Worm (Caenorhabditis elegans) whole organism, young adult: ENCODE results near the gene jip-1.

ENCODE experiments used
- F49E8.2 ChIP-seq: sonication (generic microtip); optimal IDR thresholded peaks from 3 replicates; lab custom pipeline; 2017; ENCODE audit warnings: missing genetic modification characterization, mild to moderate bottlenecking, missing compliant biosample characterization, antibody characterized with exemption, moderate library complexity; ENCODE audit not compliant: insufficient read depth
- ceh-100 ChIP-seq: fragments of 200-800 bp; sonication (Bioruptor generic); IDR thresholded peaks from 2 replicates; pipeline ENCODE4 v1.3.6; 2022; ENCODE audit warnings: missing genetic modification reagents, missing genetic modification characterization, missing compliant biosample characterization
- chd-7 ChIP-seq: sonication (generic microtip); optimal IDR thresholded peaks from 2 replicates; lab custom pipeline; 2016; ENCODE audit warnings: mild to moderate bottlenecking, missing genetic modification characterization, moderate library complexity, missing compliant biosample characterization
- dox-1 ChIP-seq: fragments of 200-800 bp; sonication (Bioruptor generic); IDR thresholded peaks from 2 replicates; pipeline ENCODE4 v1.3.6; 2022; ENCODE audit warnings: missing genetic modification reagents, missing genetic modification characterization, missing compliant biosample characterization
- efl-1 ChIP-seq: fragments of 150-350 bp; optimal IDR thresholded peaks from 2 replicates; lab custom pipeline; 2014; ENCODE audit warnings: missing biosample characterization, missing genetic modification reagents, missing genetic modification characterization
- mxl-1 ChIP-seq: sonication (generic microtip); optimal IDR thresholded peaks from 2 replicates; lab custom pipeline; 2016; ENCODE audit warnings: missing genetic modification characterization, missing compliant biosample characterization
- nfya-2 ChIP-seq: fragments of 200-800 bp; sonication (Bioruptor generic); IDR thresholded peaks from 2 replicates; pipeline ENCODE4 v1.3.6; 2022; ENCODE audit warnings: missing genetic modification reagents, missing genetic modification characterization, missing compliant biosample characterization

ce11 chrII:1306036-1306435, 20.8 kb upstream of the jip-1 start, which contains the start of gene emc-2:
- TF ChIP-seq dox-1 (GFP tag; lab: Robert Waterston, UW), result no peak
- no peak for TF ChIP-seq efl-1
- TF ChIP-seq nfya-2, result no peak
- no peak for TF ChIP-seq mxl-1
- TF ChIP-seq F49E8.2 (tag; lab: Kevin White, UChicago), result no peak
- TF ChIP-seq ceh-100, result no peak
- no peak for TF ChIP-seq chd-7
